Worm (Caenorhabditis elegans) whole organism, midembryonic: ENCODE results near the gene Y62H9A.16.

Experiments used
- cog-1 ChIP-seq: sonication (generic microtip); optimal IDR thresholded peaks from 2 replicates; lab custom pipeline; 2016; ENCODE audit warnings: missing genetic modification characterization, missing compliant biosample characterization
- med-1 ChIP-seq: sonication (generic microtip); optimal IDR thresholded peaks from 2 replicates; lab custom pipeline; 2017; ENCODE audit warnings: missing genetic modification characterization, mild to moderate bottlenecking, missing compliant biosample characterization, antibody characterized with exemption, missing genetic modification reagents; ENCODE audit not compliant: insufficient read depth

DNA sequence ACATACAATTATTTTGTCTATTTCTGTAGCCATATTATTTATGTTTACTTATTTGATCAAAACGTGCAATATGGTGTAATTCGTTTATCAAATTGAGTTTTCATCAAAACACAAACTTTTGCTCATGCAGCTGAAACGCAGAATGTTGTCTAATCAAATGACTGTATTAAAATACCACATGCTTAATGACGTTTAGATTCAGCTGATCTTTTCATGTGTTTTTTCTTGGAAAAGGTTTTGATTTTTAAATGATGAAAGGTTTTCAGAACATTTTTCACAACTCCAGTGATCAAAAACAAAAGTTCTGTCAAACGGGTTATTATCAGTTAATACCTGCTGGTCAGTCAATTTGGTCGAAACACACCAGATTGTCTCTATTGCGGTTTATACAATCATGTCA lies 42.8 kb upstream of the Y62H9A.16 start, which contains the start of gene Y62H9A.1:
- TF ChIP-seq med-1 (GFP tag; lab: Kevin White, UChicago), result no peak
- no peak for TF ChIP-seq cog-1 (tag; lab: Kevin White, UChicago)
